Worm (Caenorhabditis elegans): ENCODE measurements around the gene rap-3.
"Not testable (repeated sequence)": the region's sequence is repeated elsewhere in the genome, so short reads cannot be mapped to it uniquely, and the experiment has no call there.

Gene rap-3

ce11 chrIV:11186729-11187128 lies 9.7 kb downstream of the rap-3 start, which contains the start of gene sdz-27:
sdz-27 (plus strand) TSS chrIV:11187029.
- TF ChIP-seq nhr-28 (tag; optimal IDR thresholded peaks at IDR 0.05) (no peak), efl-3 (GFP tag; optimal IDR thresholded peaks at IDR 0.05) (no peak), lsy-2 (tag; optimal IDR thresholded peaks at IDR 0.05) (no peak), blmp-1 (tag; optimal IDR thresholded peaks at IDR 0.05) (no peak), dsc-1 (tag; optimal IDR thresholded peaks at IDR 0.05) (no peak), nhr-20 (tag; optimal IDR thresholded peaks at IDR 0.05) (no peak), zag-1 (tag; optimal IDR thresholded peaks at IDR 0.05) (no peak), nhr-76 (tag; optimal IDR thresholded peaks at IDR 0.05) (no peak), hpl-2 (GFP tag; optimal IDR thresholded peaks at IDR 0.05) (no peak), nhr-12 (tag; optimal IDR thresholded peaks at IDR 0.05) (no peak), mdl-1 (tag; optimal IDR thresholded peaks at IDR 0.05) (no peak), xbp-1 (tag; optimal IDR thresholded peaks at IDR 0.05) (no peak), lir-3 (tag; optimal IDR thresholded peaks at IDR 0.05; ENCODE audit: poor library complexity) (no peak), lin-35 (GFP tag; optimal IDR thresholded peaks at IDR 0.05) (no peak), snpc-4 (tag; optimal IDR thresholded peaks at IDR 0.05) (no peak), ztf-11 (tag; optimal IDR thresholded peaks at IDR 0.05) (no peak), unc-86 (tag; optimal IDR thresholded peaks at IDR 0.05) (no peak), aly-2 (tag; optimal IDR thresholded peaks at IDR 0.05) (no peak), elt-2 (tag; optimal IDR thresholded peaks at IDR 0.05) (no peak), fkh-8 (tag; optimal IDR thresholded peaks at IDR 0.05) (no peak)

- TF ChIP-seq snpc-4 (tag; optimal IDR thresholded peaks at IDR 0.05): no peak
- TF ChIP-seq swsn-7 (tag; optimal IDR thresholded peaks at IDR 0.05): no peak
- no peak for TF ChIP-seq nhr-77 (tag; optimal IDR thresholded peaks at IDR 0.05)
- TF ChIP-seq fkh-8 (tag; optimal IDR thresholded peaks at IDR 0.05): no peak
- TF ChIP-seq sox-4 (tag; optimal IDR thresholded peaks at IDR 0.05): no peak
- no peak for TF ChIP-seq F16B12.6 (tag; optimal IDR thresholded peaks at IDR 0.05)
- TF ChIP-seq hlh-17 (GFP tag; optimal IDR thresholded peaks at IDR 0.05; ENCODE audit: borderline replicate concordance): no peak
Measured at ce11 chrIV:11189411-11189810, 12.3 kb downstream of the rap-3 start, which contains the start of gene fbxb-79. fbxb-79 (minus strand) TSS chrIV:11189511.

- TF ChIP-seq rnt-1 (tag; optimal IDR thresholded peaks at IDR 0.05): peak; percentile 2
- peak; percentile 15; the same call in 1 of the 2 replicates for TF ChIP-seq isw-1 (GFP tag; IDR thresholded peaks at IDR 0.05)
Measured at ce11 chrIV:11198983-11199382, 21.9 kb downstream of the rap-3 start, which contains the start of gene R07H5.16. R07H5.16 (plus strand) TSS chrIV:11199330.

- TF ChIP-seq nhr-19 (GFP tag; conservative IDR thresholded peaks at IDR 0.05): peak; percentile 30
Measured at ce11 chrIV:11200682-11201081, 23.6 kb downstream of the rap-3 start.

ce11 chrIV:11202389-11202788 lies 25.3 kb downstream of the rap-3 start, which contains the start of gene R07H5.11:
R07H5.11 (plus strand) TSS chrIV:11202768.
- not testable (repeated sequence) for TF ChIP-seq snpc-4, elt-2, ceh-82 (tag; optimal IDR thresholded peaks at IDR 0.05)

ce11 chrIV:11207186-11207585 lies 30.1 kb downstream of the rap-3 start, which contains the start of gene R07H5.9:
R07H5.9 (plus strand) TSS chrIV:11207486.
- no peak for TF ChIP-seq pax-3 (tag; optimal IDR thresholded peaks at IDR 0.05)
- TF ChIP-seq sox-4 (tag; optimal IDR thresholded peaks at IDR 0.05): no peak
- TF ChIP-seq unc-98 (GFP tag; IDR thresholded peaks at IDR 0.05): no peak
- TF ChIP-seq irx-1 (tag; optimal IDR thresholded peaks at IDR 0.05): no peak
- no peak for TF ChIP-seq rnt-1 (tag; optimal IDR thresholded peaks at IDR 0.05)
- no peak for TF ChIP-seq efl-1 (optimal IDR thresholded peaks at IDR 0.05)
- no peak for TF ChIP-seq efl-1 (GFP tag; optimal IDR thresholded peaks at IDR 0.05 in 1 of 2)
- no peak for TF ChIP-seq swsn-7 (tag; optimal IDR thresholded peaks at IDR 0.05)
- TF ChIP-seq zip-4 (GFP tag; optimal IDR thresholded peaks at IDR 0.05): no peak
- TF ChIP-seq fkh-4 (tag; optimal IDR thresholded peaks at IDR 0.05; ENCODE audit: borderline replicate concordance): no peak
- TF ChIP-seq blmp-1 (tag; optimal IDR thresholded peaks at IDR 0.05): no peak
- TF ChIP-seq nhr-12 (tag; optimal IDR thresholded peaks at IDR 0.05): no peak
- TF ChIP-seq mdl-1 (tag; optimal IDR thresholded peaks at IDR 0.05): no peak
- TF ChIP-seq ztf-11 (tag; optimal IDR thresholded peaks at IDR 0.05): no peak
- TF ChIP-seq nhr-19 (GFP tag; conservative IDR thresholded peaks at IDR 0.05): no peak
- TF ChIP-seq mef-2 (tag; optimal IDR thresholded peaks at IDR 0.05): no peak
- no peak for TF ChIP-seq elt-2 (tag; optimal IDR thresholded peaks at IDR 0.05)
- TF ChIP-seq efl-3 (GFP tag; optimal IDR thresholded peaks at IDR 0.05): no peak

Measured in whole organism, L1 larva.